Fruit fly (Drosophila melanogaster) whole organism, embryonic: Measurements from ENCODE around the gene Send2.

Source experiments
- CG13424 ChIP-seq: fragments of 200-800 bp; sonication (Bioruptor generic); optimal IDR thresholded peaks from 2 replicates; lab custom pipeline; 2019; ENCODE audit warnings: missing biosample characterization, mild to moderate bottlenecking, missing genetic modification characterization, moderate library complexity
- CG15269 ChIP-seq: fragments of 200-800 bp; sonication (Bioruptor generic); optimal IDR thresholded peaks from 2 replicates; lab custom pipeline; 2018; ENCODE audit warnings: missing biosample characterization, mild to moderate bottlenecking, missing genetic modification characterization, moderate library complexity
- CG33213 ChIP-seq: fragments of 200-800 bp; sonication (Bioruptor generic); optimal IDR thresholded peaks from 3 replicates; lab custom pipeline; 2016; ENCODE audit warnings: missing biosample characterization, missing genetic modification characterization
- CG8359 ChIP-seq: fragments of 200-800 bp; sonication (Bioruptor generic); optimal IDR thresholded peaks from 2 replicates; lab custom pipeline; 2017; ENCODE audit warnings: missing biosample characterization, mild to moderate bottlenecking, missing genetic modification characterization, borderline replicate concordance
- GATAe ChIP-seq: fragments of 200-800 bp; sonication (Bioruptor generic); conservative IDR thresholded peaks from 2 replicates; pipeline ENCODE4 v1.3.6; 2022; ENCODE audit warnings: missing biosample characterization, missing genetic modification characterization
- H15 ChIP-seq: fragments of 200-800 bp; sonication (Bioruptor generic); IDR thresholded peaks from 3 replicates; pipeline ENCODE4 v1.3.6; 2022; ENCODE audit warnings: missing biosample characterization, missing genetic modification characterization
- Hr39 ChIP-seq: fragments of >200 bp; optimal IDR thresholded peaks from 2 replicates; lab custom pipeline; 2017
- Xbp1 ChIP-seq: fragments of 200-800 bp; sonication (Bioruptor generic); optimal IDR thresholded peaks from 3 replicates; lab custom pipeline; 2016; ENCODE audit warnings: missing biosample characterization, mild to moderate bottlenecking, missing genetic modification characterization
- abd-A ChIP-seq: fragments of 200-800 bp; sonication (Bioruptor generic); optimal IDR thresholded peaks from 3 replicates; lab custom pipeline; 2019; ENCODE audit warnings: missing biosample characterization, mild to moderate bottlenecking, missing genetic modification characterization, moderate library complexity
- br ChIP-seq: fragments of >200 bp; optimal IDR thresholded peaks from 2 replicates; lab custom pipeline; 2017
- hb ChIP-seq: fragments of 200-800 bp; sonication (Bioruptor generic); IDR thresholded peaks from 3 replicates; pipeline ENCODE4 v1.3.6; 2022; ENCODE audit warnings: missing biosample characterization, missing genetic modification characterization; ENCODE audit not compliant: partially characterized antibody
- sug ChIP-seq: fragments of 200-800 bp; optimal IDR thresholded peaks from 2 replicates; lab custom pipeline; 2019; ENCODE audit warnings: missing biosample characterization, mild to moderate bottlenecking, missing genetic modification characterization, moderate library complexity

- no peak for TF ChIP-seq CG33213 (GFP tag; lab: Kevin White, UChicago)
- no peak for TF ChIP-seq hb (GFP tag; lab: Robert Waterston, UW)
- no peak for TF ChIP-seq GATAe (GFP tag; lab: Robert Waterston, UW)
- TF ChIP-seq abd-A (tag; lab: Kevin White, UChicago): no peak
- no peak for TF ChIP-seq H15 (GFP tag; lab: Robert Waterston, UW)
- no peak for TF ChIP-seq Xbp1
- no peak for TF ChIP-seq Hr39
- no peak for TF ChIP-seq CG8359
- no peak for TF ChIP-seq sug (tag; lab: Kevin White, UChicago)
- TF ChIP-seq CG15269 (tag; lab: Kevin White, UChicago): no peak
- TF ChIP-seq br (lab: Kevin White, UChicago): no peak
- TF ChIP-seq CG13424: no peak
Measured at dm6 chr2L:14381881-14382280, 35.4 kb upstream of the Send2 start.
